Fruit fly (Drosophila melanogaster) whole organism, embryonic: ENCODE data around the gene CG7841.

ENCODE experiments used
- Abd-B ChIP-seq: fragments of 200-800 bp; sonication (Bioruptor generic); optimal IDR thresholded peaks from 2 replicates; lab custom pipeline; 2018; ENCODE audit warnings: missing biosample characterization, mild to moderate bottlenecking, missing genetic modification characterization, moderate library complexity
- Adf1 ChIP-seq: fragments of 200-800 bp; sonication (Bioruptor generic); IDR thresholded peaks from 2 replicates; pipeline ENCODE4 v1.3.6; 2022; ENCODE audit warnings: missing biosample characterization, missing genetic modification characterization
- Aef1 ChIP-seq: fragments of 200-800 bp; sonication (Bioruptor generic); IDR thresholded peaks from 3 replicates; pipeline ENCODE4 v1.3.6; 2022; ENCODE audit warnings: missing biosample characterization, missing genetic modification characterization
- CG10274 ChIP-seq: fragments of 200-800 bp; sonication (Bioruptor generic); optimal IDR thresholded peaks from 3 replicates; lab custom pipeline; 2017; ENCODE audit warnings: missing biosample characterization, mild to moderate bottlenecking, missing genetic modification characterization
- CG10979 ChIP-seq: fragments of 200-800 bp; sonication (Bioruptor generic); optimal IDR thresholded peaks from 2 replicates; lab custom pipeline; 2018; ENCODE audit warnings: missing biosample characterization, mild to moderate bottlenecking, missing genetic modification characterization, moderate library complexity
- CG11398 ChIP-seq: fragments of 200-800 bp; sonication (Bioruptor generic); optimal IDR thresholded peaks from 2 replicates; lab custom pipeline; 2016; ENCODE audit warnings: missing biosample characterization, missing genetic modification characterization
- CG12219 ChIP-seq: fragments of 200-800 bp; sonication (Bioruptor generic); optimal IDR thresholded peaks from 3 replicates; lab custom pipeline; 2018; ENCODE audit warnings: missing biosample characterization, mild to moderate bottlenecking, missing genetic modification characterization
- CG12236 ChIP-seq: fragments of 200-800 bp; sonication (Bioruptor generic); optimal IDR thresholded peaks from 2 replicates; lab custom pipeline; 2016; ENCODE audit warnings: missing biosample characterization, missing genetic modification characterization
- CG12391 ChIP-seq: fragments of 200-800 bp; sonication (Bioruptor generic); optimal IDR thresholded peaks from 3 replicates; lab custom pipeline; 2018; ENCODE audit warnings: missing biosample characterization, mild to moderate bottlenecking, missing genetic modification characterization, moderate library complexity
- CG12659 ChIP-seq: fragments of 200-800 bp; sonication (Bioruptor generic); optimal IDR thresholded peaks from 3 replicates; lab custom pipeline; 2017; ENCODE audit warnings: mild to moderate bottlenecking, missing biosample characterization, missing genetic modification reagents, missing genetic modification characterization
- CG13894 ChIP-seq: fragments of 200-800 bp; sonication (Bioruptor generic); optimal IDR thresholded peaks from 3 replicates; lab custom pipeline; 2018; ENCODE audit warnings: missing biosample characterization, mild to moderate bottlenecking, missing genetic modification characterization, moderate library complexity
- CG14710 ChIP-seq: fragments of 200-800 bp; sonication (Bioruptor generic); optimal IDR thresholded peaks from 3 replicates; lab custom pipeline; 2019; ENCODE audit warnings: missing biosample characterization, mild to moderate bottlenecking, missing genetic modification characterization, moderate library complexity
- CG15011 ChIP-seq: fragments of 200-800 bp; sonication (Bioruptor generic); optimal IDR thresholded peaks from 3 replicates; lab custom pipeline; 2018; ENCODE audit warnings: missing biosample characterization, mild to moderate bottlenecking, missing genetic modification characterization
- CG15514 ChIP-seq: fragments of 200-800 bp; sonication (Bioruptor generic); optimal IDR thresholded peaks from 3 replicates; lab custom pipeline; 2017; ENCODE audit warnings: missing biosample characterization, missing genetic modification characterization, mild to moderate bottlenecking, moderate library complexity, missing genetic modification reagents
- CG17186 ChIP-seq: fragments of 200-800 bp; sonication (Bioruptor generic); optimal IDR thresholded peaks from 3 replicates; lab custom pipeline; 2017; ENCODE audit warnings: missing biosample characterization, missing genetic modification reagents, missing genetic modification characterization
- CG18262 ChIP-seq: fragments of 200-800 bp; optimal IDR thresholded peaks from 3 replicates; lab custom pipeline; 2019; ENCODE audit warnings: missing biosample characterization, mild to moderate bottlenecking, missing genetic modification characterization, moderate library complexity
- CG30020 ChIP-seq: fragments of 200-800 bp; optimal IDR thresholded peaks from 2 replicates; lab custom pipeline; 2019; ENCODE audit warnings: missing biosample characterization, mild to moderate bottlenecking, missing genetic modification characterization, moderate library complexity
- CG4360 ChIP-seq: fragments of 200-800 bp; sonication (Bioruptor generic); IDR thresholded peaks from 2 replicates; pipeline ENCODE4 v1.3.6; 2022; ENCODE audit warnings: missing biosample characterization, missing genetic modification characterization
- CG5245 ChIP-seq: fragments of 200-800 bp; sonication (Bioruptor generic); optimal IDR thresholded peaks from 3 replicates; lab custom pipeline; 2016; ENCODE audit warnings: missing biosample characterization, missing genetic modification characterization
- CG6791 ChIP-seq: fragments of 200-800 bp; sonication (Bioruptor generic); IDR thresholded peaks from 3 replicates; pipeline ENCODE4 v1.3.6; 2022; ENCODE audit warnings: missing biosample characterization, missing genetic modification characterization; ENCODE audit not compliant: partially characterized antibody
- CG7987 ChIP-seq: fragments of 200-800 bp; sonication (Bioruptor generic); optimal IDR thresholded peaks from 2 replicates; lab custom pipeline; 2018; ENCODE audit warnings: missing biosample characterization, mild to moderate bottlenecking, missing genetic modification characterization, moderate library complexity
- HHEX ChIP-seq: fragments of 200-800 bp; sonication (Bioruptor generic); optimal IDR thresholded peaks from 3 replicates; lab custom pipeline; 2017; ENCODE audit warnings: missing biosample characterization, mild to moderate bottlenecking, missing genetic modification characterization, missing genetic modification reagents
- Hr39 ChIP-seq: fragments of >200 bp; optimal IDR thresholded peaks from 2 replicates; lab custom pipeline; 2017
- Hr51 ChIP-seq, 2 experiments: fragments of 200-800 bp; sonication (Bioruptor generic); optimal IDR thresholded peaks; 2 replicates in 1 of 2; 3 replicates in 1 of 2; lab custom pipeline; 2016 to 2018; ENCODE audit warnings: missing biosample characterization in 2 of 2, missing genetic modification characterization in 2 of 2, mild to moderate bottlenecking in 1 of 2, moderate library complexity in 1 of 2
- Jarid2 ChIP-seq: fragments of 200-800 bp; sonication (Bioruptor generic); optimal IDR thresholded peaks from 3 replicates; lab custom pipeline; 2017; ENCODE audit warnings: mild to moderate bottlenecking, missing biosample characterization, missing genetic modification reagents, missing genetic modification characterization
- Lhr ChIP-seq: fragments of 200-800 bp; sonication (Bioruptor generic); optimal IDR thresholded peaks from 3 replicates; lab custom pipeline; 2017; ENCODE audit warnings: mild to moderate bottlenecking, missing biosample characterization, missing genetic modification reagents, missing genetic modification characterization
- Med ChIP-seq: fragments of 200-800 bp; sonication (Bioruptor generic); peaks from one replicate; lab custom pipeline; 2016; ENCODE audit warnings: missing biosample characterization, missing genetic modification characterization, mild to moderate bottlenecking, inconsistent platforms, moderate library complexity
- Mrtf ChIP-seq: fragments of 200-800 bp; sonication (Bioruptor generic); IDR thresholded peaks from 3 replicates; pipeline ENCODE4 v1.3.6; 2022; ENCODE audit warnings: missing biosample characterization, missing genetic modification characterization
- Opbp ChIP-seq: fragments of 200-800 bp; sonication (Bioruptor generic); IDR thresholded peaks from 3 replicates; pipeline ENCODE4 v1.3.6; 2022; ENCODE audit warnings: missing biosample characterization, missing genetic modification characterization; ENCODE audit not compliant: partially characterized antibody
- Pdp1 ChIP-seq, 2 experiments: fragments of 200-800 bp; sonication (Bioruptor generic); optimal IDR thresholded peaks; 3 replicates each; lab custom pipeline; 2016; ENCODE audit warnings: missing biosample characterization in 2 of 2, missing genetic modification characterization in 2 of 2, mild to moderate bottlenecking in 1 of 2, moderate library complexity in 1 of 2
- Side ChIP-seq: fragments of 200-800 bp; sonication (Bioruptor generic); optimal IDR thresholded peaks from 2 replicates; lab custom pipeline; 2016; ENCODE audit warnings: missing biosample characterization, missing genetic modification characterization
- Sin3A ChIP-seq: fragments of >200 bp; optimal IDR thresholded peaks from 2 replicates; lab custom pipeline; 2018
- Six4 ChIP-seq: fragments of 200-800 bp; sonication (Bioruptor generic); optimal IDR thresholded peaks from 2 replicates; lab custom pipeline; 2016; ENCODE audit warnings: missing biosample characterization, missing genetic modification characterization
- Taf1 ChIP-seq: fragments of 200-800 bp; sonication (Bioruptor generic); IDR thresholded peaks from 2 replicates; pipeline ENCODE4 v1.3.6; 2022; ENCODE audit warnings: missing biosample characterization, missing genetic modification characterization
- chinmo ChIP-seq: fragments of 200-800 bp; sonication (Bioruptor generic); IDR thresholded peaks from 4 replicates; pipeline ENCODE4 v1.3.6; 2022; ENCODE audit warnings: missing biosample characterization, missing genetic modification characterization; ENCODE audit not compliant: partially characterized antibody
- exex ChIP-seq: fragments of 200-800 bp; sonication (Bioruptor generic); optimal IDR thresholded peaks from 4 replicates; lab custom pipeline; 2018; ENCODE audit warnings: missing biosample characterization, mild to moderate bottlenecking, missing genetic modification characterization, moderate library complexity
- hb ChIP-seq: fragments of 200-800 bp; sonication (Bioruptor generic); IDR thresholded peaks from 3 replicates; pipeline ENCODE4 v1.3.6; 2022; ENCODE audit warnings: missing biosample characterization, missing genetic modification characterization; ENCODE audit not compliant: partially characterized antibody
- her ChIP-seq: fragments of 200-800 bp; sonication (Bioruptor generic); optimal IDR thresholded peaks from 2 replicates; lab custom pipeline; 2016; ENCODE audit warnings: missing biosample characterization, missing genetic modification characterization
- knrl ChIP-seq: fragments of 200-800 bp; sonication (Bioruptor generic); IDR thresholded peaks from 3 replicates; pipeline ENCODE4 v1.3.6; 2022; ENCODE audit warnings: missing biosample characterization, missing genetic modification characterization; ENCODE audit not compliant: partially characterized antibody
- lbe ChIP-seq: fragments of 200-800 bp; sonication (Bioruptor generic); optimal IDR thresholded peaks from 2 replicates; lab custom pipeline; 2016; ENCODE audit warnings: missing biosample characterization, mild to moderate bottlenecking, missing genetic modification characterization
- nerfin-2 ChIP-seq: fragments of 200-800 bp; sonication (Bioruptor generic); IDR thresholded peaks from 2 replicates; pipeline ENCODE4 v1.3.6; 2022; ENCODE audit warnings: missing biosample characterization, missing genetic modification characterization; ENCODE audit not compliant: partially characterized antibody
- nmo ChIP-seq: fragments of 200-800 bp; sonication (Bioruptor generic); optimal IDR thresholded peaks from 2 replicates; lab custom pipeline; 2018; ENCODE audit warnings: missing biosample characterization, mild to moderate bottlenecking, missing genetic modification characterization, moderate library complexity
- nom ChIP-seq: fragments of 200-800 bp; sonication (Bioruptor generic); optimal IDR thresholded peaks from 2 replicates; lab custom pipeline; 2017; ENCODE audit warnings: missing biosample characterization, missing genetic modification characterization, mild to moderate bottlenecking, moderate library complexity, missing genetic modification reagents
- onecut ChIP-seq: fragments of 200-800 bp; sonication (Bioruptor generic); IDR thresholded peaks from 2 replicates; pipeline ENCODE4 v1.3.6; 2022; ENCODE audit warnings: missing biosample characterization, missing genetic modification characterization
- scrt ChIP-seq: fragments of 200-800 bp; sonication (Bioruptor generic); optimal IDR thresholded peaks from 2 replicates; lab custom pipeline; 2018; ENCODE audit warnings: missing biosample characterization, mild to moderate bottlenecking, missing genetic modification characterization, moderate library complexity
- sna ChIP-seq: fragments of 200-800 bp; sonication (Bioruptor generic); IDR thresholded peaks from 2 replicates; pipeline ENCODE4 v1.3.6; 2022; ENCODE audit warnings: missing biosample characterization, missing genetic modification characterization; ENCODE audit not compliant: partially characterized antibody
- so ChIP-seq: fragments of 200-800 bp; sonication (Bioruptor generic); IDR thresholded peaks from 3 replicates; pipeline ENCODE4 v1.3.6; 2022; ENCODE audit warnings: missing biosample characterization, missing genetic modification characterization
- vvl ChIP-seq: fragments of 200-800 bp; sonication (Bioruptor generic); IDR thresholded peaks from 2 replicates; pipeline ENCODE4 v1.3.6; 2022; ENCODE audit warnings: missing biosample characterization, missing genetic modification characterization

CG7841 gene

DNA sequence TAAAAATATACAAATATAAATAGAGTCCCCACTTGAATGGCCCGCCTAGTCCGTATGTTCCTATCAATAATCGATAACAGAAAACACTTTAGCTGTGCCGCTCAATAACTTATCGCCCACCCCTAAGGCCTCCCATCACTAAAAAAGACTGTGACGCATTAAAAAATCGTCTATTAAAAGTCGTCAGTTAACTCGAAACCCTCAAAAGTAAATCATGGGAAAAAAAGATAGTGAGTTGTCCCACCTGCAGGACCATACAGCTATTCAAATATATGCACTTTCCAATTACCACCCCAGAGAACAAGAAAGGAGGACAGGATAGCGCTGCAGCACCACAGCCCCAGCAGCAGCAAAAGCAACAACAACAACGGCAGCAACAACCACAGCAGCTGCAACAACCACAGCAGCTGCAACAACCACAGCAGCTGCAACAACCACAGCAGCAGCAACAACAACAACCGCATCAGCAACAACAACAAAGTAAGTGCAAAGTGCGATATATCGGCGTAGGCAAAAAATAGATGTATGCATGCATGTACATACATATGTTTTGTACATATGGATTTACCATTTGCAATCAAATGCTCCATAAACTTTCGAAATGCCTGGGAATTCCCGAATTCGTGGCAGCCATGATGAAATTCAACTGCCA lies 46.1 kb upstream of the CG7841 start, which contains the start of gene AGO2 (continued):
- TF ChIP-seq onecut (GFP tag; lab: Robert Waterston, UW) (peak; percentile 47), CG4360 (GFP tag; lab: Robert Waterston, UW) (peak; percentile 100), Aef1 (GFP tag; lab: Robert Waterston, UW) (peak; percentile 70), Med (GFP tag; lab: Kevin White, UChicago) (peak; percentile 68), Taf1 (GFP tag; lab: Robert Waterston, UW) (no peak), scrt (GFP tag; lab: Kevin White, UChicago) (peak; percentile 40), CG12659 (GFP tag; lab: Kevin White, UChicago) (peak; percentile 53), Jarid2 (GFP tag; lab: Kevin White, UChicago) (peak; percentile 38), Opbp (peak; percentile 62; the same call in 2 of the 3 replicates), Sin3A (lab: Kevin White, UChicago) (peak; percentile 59), Adf1 (GFP tag; lab: Robert Waterston, UW) (peak; percentile 14; the same call in 1 of the 2 replicates), CG30020 (tag; lab: Kevin White, UChicago) (peak; percentile 63), Hr51 (GFP tag; optimal IDR thresholded peaks at IDR 0.05; lab: Kevin White, UChicago) (peak in 1 of 2 experiments; percentile 61), nmo (GFP tag; lab: Kevin White, UChicago) (peak; percentile 18), Pdp1 (GFP tag; optimal IDR thresholded peaks at IDR 0.05; lab: Kevin White, UChicago) (peak in 1 of 2 experiments; percentile 44), Hr39 (no peak), sna (GFP tag; lab: Robert Waterston, UW) (peak; percentile 60), CG12219 (GFP tag; lab: Kevin White, UChicago) (no peak), CG11398 (peak; percentile 8), HHEX (GFP tag; lab: Kevin White, UChicago) (peak; percentile 21), Lhr (GFP tag; lab: Kevin White, UChicago) (no peak), lbe (GFP tag; lab: Kevin White, UChicago) (peak; percentile 43), so (no peak), CG13894 (tag; lab: Kevin White, UChicago) (no peak), Abd-B (GFP tag; lab: Kevin White, UChicago) (no peak), CG14710 (peak; percentile 81), Mrtf (GFP tag; lab: Robert Waterston, UW) (no peak), CG15011 (GFP tag; lab: Kevin White, UChicago) (no peak), Six4 (GFP tag; lab: Kevin White, UChicago) (peak; percentile 17), CG18262 (tag; lab: Kevin White, UChicago) (peak; percentile 20), nerfin-2 (GFP tag; lab: Robert Waterston, UW) (peak; percentile 73; the same call in 1 of the 2 replicates), CG17186 (GFP tag; lab: Kevin White, UChicago) (peak; percentile 66), CG15514 (GFP tag; lab: Kevin White, UChicago) (peak; percentile 66), CG12236 (no peak), CG6791 (peak; percentile 70; the same call in 1 of the 3 replicates), CG12391 (tag; lab: Kevin White, UChicago) (no peak), her (peak; percentile 50), CG10979 (tag; lab: Kevin White, UChicago) (peak; percentile 12), CG5245 (GFP tag; lab: Kevin White, UChicago) (no peak), Side (peak; percentile 51), CG7987 (GFP tag; lab: Kevin White, UChicago) (no peak), chinmo (GFP tag; lab: Robert Waterston, UW) (peak; percentile 95; the same call in 2 of the 4 replicates), nom (GFP tag; lab: Kevin White, UChicago) (peak; percentile 100), CG10274 (GFP tag; lab: Kevin White, UChicago) (no peak), exex (tag; lab: Kevin White, UChicago) (peak; percentile 33), knrl (peak; percentile 52; the same call in 2 of the 3 replicates), hb (peak; percentile 68; the same call in 2 of the 3 replicates), vvl (peak; percentile 34; the same call in 1 of the 2 replicates)
